Worm (Caenorhabditis elegans) whole organism, mixed stage, embryonic: ENCODE results near the gene T27E4.5.

Experiments
- ceh-43 ChIP-seq: fragments of 200-800 bp; sonication (Bioruptor generic); optimal IDR thresholded peaks from 2 replicates; lab custom pipeline; 2018; ENCODE audit warnings: mild to moderate bottlenecking, missing genetic modification characterization, moderate library complexity, missing compliant biosample characterization
- elt-1 ChIP-seq: sonication (generic microtip); optimal IDR thresholded peaks from 2 replicates; lab custom pipeline; 2017; ENCODE audit warnings: missing genetic modification characterization, mild to moderate bottlenecking, missing compliant biosample characterization, antibody characterized with exemption, moderate library complexity, borderline replicate concordance; ENCODE audit not compliant: insufficient read depth
- elt-3 ChIP-seq: fragments of 150-350 bp; optimal IDR thresholded peaks from 2 replicates; lab custom pipeline; 2014; ENCODE audit warnings: missing biosample characterization, missing genetic modification characterization
- lin-13 ChIP-seq: fragments of 150-350 bp; optimal IDR thresholded peaks from 2 replicates; lab custom pipeline; 2014; ENCODE audit warnings: missing biosample characterization, missing genetic modification characterization
- lsy-2 ChIP-seq: fragments of 150-350 bp; optimal IDR thresholded peaks from 2 replicates; lab custom pipeline; 2014; ENCODE audit warnings: missing biosample characterization, missing genetic modification characterization
- nhr-12 ChIP-seq: fragments of 150-350 bp; optimal IDR thresholded peaks from 2 replicates; lab custom pipeline; 2014; ENCODE audit warnings: missing biosample characterization, missing genetic modification characterization
- unc-39 ChIP-seq: fragments of 150-350 bp; optimal IDR thresholded peaks from 2 replicates; lab custom pipeline; 2014; ENCODE audit warnings: missing biosample characterization, missing genetic modification characterization
- unc-62 ChIP-seq: fragments of 150-350 bp; optimal IDR thresholded peaks from 2 replicates; lab custom pipeline; 2014; ENCODE audit warnings: missing biosample characterization, missing genetic modification reagents, missing genetic modification characterization

- TF ChIP-seq unc-39 (no peak), elt-1 (tag; lab: Kevin White, UChicago) (no peak), ceh-43 (GFP tag; lab: Kevin White, UChicago) (no peak), unc-62 (no peak), nhr-12 (tag; lab: Kevin White, UChicago) (no peak), lsy-2 (tag; lab: Kevin White, UChicago) (no peak), lin-13 (tag; lab: Kevin White, UChicago) (no peak), elt-3 (tag; lab: Kevin White, UChicago) (no peak)
Measured at ce11 chrV:9041030-9041429, 28.6 kb downstream of the T27E4.5 start, which contains the start of gene cyp-33B1.
